Worm (Caenorhabditis elegans) whole organism, L1 larva: ENCODE data around the gene mcat-1.
A peak's percentile ranks its signal among the peaks of the same experiment; 100 is the strongest.

Source experiments
- C34B4.2 ChIP-seq: sonication (generic microtip); optimal IDR thresholded peaks from 2 replicates; lab custom pipeline; 2017; ENCODE audit warnings: mild to moderate bottlenecking, missing genetic modification characterization, missing compliant biosample characterization
- F16B12.6 ChIP-seq: fragments of 150-350 bp; optimal IDR thresholded peaks from 2 replicates; lab custom pipeline; 2014; ENCODE audit warnings: missing biosample characterization, missing genetic modification characterization
- Y116A8C.19 ChIP-seq: sonication (generic microtip); optimal IDR thresholded peaks from 2 replicates; lab custom pipeline; 2016; ENCODE audit warnings: missing compliant biosample characterization, missing genetic modification characterization, borderline replicate concordance
- alr-1 ChIP-seq: fragments of 200-800 bp; sonication (Bioruptor generic); optimal IDR thresholded peaks from 2 replicates; lab custom pipeline; 2018; ENCODE audit warnings: borderline replicate concordance, mild to moderate bottlenecking, missing genetic modification characterization, missing compliant biosample characterization
- aly-2 ChIP-seq: fragments of 150-350 bp; optimal IDR thresholded peaks from 2 replicates; lab custom pipeline; 2014; ENCODE audit warnings: missing biosample characterization, missing genetic modification characterization
- blmp-1 ChIP-seq: fragments of 150-350 bp; optimal IDR thresholded peaks from 2 replicates; lab custom pipeline; 2014; ENCODE audit warnings: missing biosample characterization, missing genetic modification characterization
- ceh-8 ChIP-seq: fragments of 200-800 bp; sonication (Bioruptor generic); optimal IDR thresholded peaks from 2 replicates; lab custom pipeline; 2018; ENCODE audit warnings: mild to moderate bottlenecking, missing genetic modification characterization, moderate library complexity, missing compliant biosample characterization
- ceh-82 ChIP-seq, 3 experiments: fragments of 150-350 bp in 1 of 3; sonication (generic microtip) in 2 of 3; optimal IDR thresholded peaks; 2 replicates each; lab custom pipeline; 2014 to 2017; ENCODE audit warnings: missing biosample characterization in 3 of 3, missing genetic modification characterization in 3 of 3
- ceh-90 ChIP-seq: sonication (generic microtip); optimal IDR thresholded peaks from 2 replicates; lab custom pipeline; 2016; ENCODE audit warnings: missing genetic modification characterization, missing compliant biosample characterization
- dsc-1 ChIP-seq: sonication (generic microtip); optimal IDR thresholded peaks from 2 replicates; lab custom pipeline; 2016; ENCODE audit warnings: mild to moderate bottlenecking, missing genetic modification characterization, missing compliant biosample characterization
- efl-1 ChIP-seq, 4 experiments: fragments of 150-350 bp; optimal IDR thresholded peaks in 3 of 4; peaks in 1 of 4; 1 replicate in 1 of 4; 2 replicates in 3 of 4; lab custom pipeline; 2014; ENCODE audit warnings: missing biosample characterization in 2 of 4, missing genetic modification characterization in 2 of 4, missing genetic modification reagents in 2 of 4
- efl-3 ChIP-seq: fragments of 200-800 bp; sonication (Bioruptor generic); optimal IDR thresholded peaks from 2 replicates; lab custom pipeline; 2018; ENCODE audit warnings: mild to moderate bottlenecking, missing genetic modification characterization, missing compliant biosample characterization
- egl-13 ChIP-seq: sonication (generic microtip); optimal IDR thresholded peaks from 2 replicates; lab custom pipeline; 2016; ENCODE audit warnings: missing genotype, missing genetic modification reagents, missing genetic modification characterization, missing compliant biosample characterization
- egl-27 ChIP-seq, 2 experiments: fragments of 150-350 bp in 1 of 2; sonication (generic microtip); optimal IDR thresholded peaks; 3 replicates each; lab custom pipeline; 2017 to 2018; ENCODE audit warnings: missing biosample characterization in 2 of 2, missing genetic modification characterization in 2 of 2, missing genetic modification reagents in 2 of 2
- elt-2 ChIP-seq: sonication (generic microtip); optimal IDR thresholded peaks from 2 replicates; lab custom pipeline; 2016; ENCODE audit warnings: missing genetic modification characterization, mild to moderate bottlenecking, inconsistent platforms, missing compliant biosample characterization, missing genetic modification reagents
- elt-3 ChIP-seq, 6 experiments: fragments of 150-350 bp in 1 of 6; sonication (generic microtip); optimal IDR thresholded peaks; 2 replicates each; lab custom pipeline; 2017 to 2018; ENCODE audit warnings: missing biosample characterization in 6 of 6, missing genetic modification characterization in 6 of 6, inconsistent platforms in 1 of 6
- ets-5 ChIP-seq: fragments of 200-800 bp; sonication (Bioruptor generic); IDR thresholded peaks from 2 replicates; pipeline ENCODE4 v1.3.6; 2022; ENCODE audit warnings: missing genetic modification characterization, missing compliant biosample characterization
- fos-1 ChIP-seq: fragments of 150-350 bp; optimal IDR thresholded peaks from 2 replicates; lab custom pipeline; 2014; ENCODE audit warnings: missing biosample characterization, missing genetic modification characterization
- hlh-17 ChIP-seq: fragments of 200-800 bp; sonication (Bioruptor generic); optimal IDR thresholded peaks from 2 replicates; lab custom pipeline; 2018; ENCODE audit warnings: missing genetic modification characterization, mild to moderate bottlenecking, missing compliant biosample characterization, moderate library complexity, borderline replicate concordance
- hlh-4 ChIP-seq: sonication (generic microtip); optimal IDR thresholded peaks from 2 replicates; lab custom pipeline; 2016; ENCODE audit warnings: mild to moderate bottlenecking, missing genetic modification characterization, missing compliant biosample characterization
- hpl-2 ChIP-seq: fragments of 150-350 bp; optimal IDR thresholded peaks from 2 replicates; lab custom pipeline; 2014; ENCODE audit warnings: missing biosample characterization, missing genetic modification reagents, missing genetic modification characterization
- irx-1 ChIP-seq: sonication (generic microtip); optimal IDR thresholded peaks from 2 replicates; lab custom pipeline; 2016; ENCODE audit warnings: missing genetic modification characterization, missing compliant biosample characterization
- isw-1 ChIP-seq: fragments of 200-800 bp; sonication (Bioruptor generic); IDR thresholded peaks from 2 replicates; pipeline ENCODE4 v1.3.6; 2022; ENCODE audit warnings: missing genetic modification characterization, missing compliant biosample characterization
- lin-14 ChIP-seq: fragments of 200-800 bp; sonication (Bioruptor generic); optimal IDR thresholded peaks from 2 replicates; lab custom pipeline; 2018; ENCODE audit warnings: mild to moderate bottlenecking, missing genetic modification characterization, moderate library complexity, missing compliant biosample characterization
- lin-15B ChIP-seq: fragments of 150-350 bp; sonication (generic microtip); optimal IDR thresholded peaks from 3 replicates; lab custom pipeline; 2014; ENCODE audit warnings: missing biosample characterization, missing genetic modification characterization
- lin-35 ChIP-seq, 2 experiments: fragments of 150-350 bp; optimal IDR thresholded peaks; 2 replicates each; lab custom pipeline; 2014; ENCODE audit warnings: missing biosample characterization in 2 of 2, missing genetic modification characterization in 2 of 2, missing genetic modification reagents in 2 of 2
- lin-39 ChIP-seq: fragments of 150-350 bp; optimal IDR thresholded peaks from 2 replicates; lab custom pipeline; 2014; ENCODE audit warnings: missing biosample characterization, missing genetic modification reagents, missing genetic modification characterization
- lsy-2 ChIP-seq, 2 experiments: fragments of 150-350 bp; optimal IDR thresholded peaks; 2 replicates each; lab custom pipeline; 2014; ENCODE audit warnings: missing biosample characterization in 2 of 2, missing genetic modification characterization in 2 of 2
- mep-1 ChIP-seq: fragments of 150-350 bp; optimal IDR thresholded peaks from 2 replicates; lab custom pipeline; 2014; ENCODE audit warnings: missing biosample characterization, missing genetic modification characterization
- nhr-19 ChIP-seq: fragments of 200-800 bp; sonication (Bioruptor generic); conservative IDR thresholded peaks from 2 replicates; pipeline ENCODE4 v1.3.6; 2022; ENCODE audit warnings: missing genetic modification characterization, missing compliant biosample characterization
- nhr-237 ChIP-seq: fragments of 150-350 bp; optimal IDR thresholded peaks from 2 replicates; lab custom pipeline; 2014; ENCODE audit warnings: missing biosample characterization, missing genetic modification characterization
- nhr-28 ChIP-seq: fragments of 150-350 bp; optimal IDR thresholded peaks from 2 replicates; lab custom pipeline; 2014; ENCODE audit warnings: missing biosample characterization, missing genetic modification characterization
- nhr-71 ChIP-seq: sonication (generic microtip); optimal IDR thresholded peaks from 2 replicates; lab custom pipeline; 2016; ENCODE audit warnings: mild to moderate bottlenecking, missing genetic modification characterization, moderate library complexity, missing compliant biosample characterization
- nhr-76 ChIP-seq: sonication (generic microtip); optimal IDR thresholded peaks from 2 replicates; lab custom pipeline; 2017; ENCODE audit warnings: missing biosample characterization, missing genetic modification characterization
- nhr-84 ChIP-seq: sonication (generic microtip); optimal IDR thresholded peaks from 2 replicates; lab custom pipeline; 2017; ENCODE audit warnings: missing biosample characterization, missing genetic modification characterization
- nhr-85 ChIP-seq: sonication (generic microtip); peaks from one replicate; lab custom pipeline; 2016; ENCODE audit warnings: missing genetic modification characterization, inconsistent platforms, missing compliant biosample characterization
- nhr-90 ChIP-seq: sonication (generic microtip); optimal IDR thresholded peaks from 2 replicates; lab custom pipeline; 2016; ENCODE audit warnings: mild to moderate bottlenecking, missing genetic modification characterization, missing compliant biosample characterization; ENCODE audit not compliant: poor library complexity
- pqm-1 ChIP-seq: sonication (generic microtip); optimal IDR thresholded peaks from 3 replicates; lab custom pipeline; 2017; ENCODE audit warnings: missing biosample characterization, missing genetic modification characterization
- rnt-1 ChIP-seq: sonication (generic microtip); optimal IDR thresholded peaks from 2 replicates; lab custom pipeline; 2016; ENCODE audit warnings: mild to moderate bottlenecking, missing genetic modification characterization, moderate library complexity, missing compliant biosample characterization
- skn-1 ChIP-seq: fragments of 150-350 bp; optimal IDR thresholded peaks from 2 replicates; lab custom pipeline; 2014; ENCODE audit warnings: missing biosample characterization, missing genetic modification characterization
- sptf-1 ChIP-seq: fragments of 150-350 bp; optimal IDR thresholded peaks from 2 replicates; lab custom pipeline; 2014; ENCODE audit warnings: missing biosample characterization, missing genetic modification characterization
- swsn-7 ChIP-seq: sonication (generic microtip); optimal IDR thresholded peaks from 2 replicates; lab custom pipeline; 2016; ENCODE audit warnings: missing genetic modification characterization, missing compliant biosample characterization
- tbx-2 ChIP-seq: sonication (generic microtip); optimal IDR thresholded peaks from 2 replicates; lab custom pipeline; 2016; ENCODE audit warnings: missing genetic modification characterization, missing compliant biosample characterization
- unc-130 ChIP-seq: fragments of 150-350 bp; optimal IDR thresholded peaks from 2 replicates; lab custom pipeline; 2017; ENCODE audit warnings: missing biosample characterization, missing genetic modification characterization, inconsistent platforms
- unc-86 ChIP-seq: sonication (generic microtip); optimal IDR thresholded peaks from 2 replicates; lab custom pipeline; 2016; ENCODE audit warnings: missing genetic modification characterization, missing compliant biosample characterization
- vab-15 ChIP-seq: sonication (generic microtip); optimal IDR thresholded peaks from 2 replicates; lab custom pipeline; 2017; ENCODE audit warnings: missing genotype, mild to moderate bottlenecking, missing genetic modification characterization, missing compliant biosample characterization
- zag-1 ChIP-seq: fragments of 150-350 bp; optimal IDR thresholded peaks from 2 replicates; lab custom pipeline; 2014; ENCODE audit warnings: missing biosample characterization, missing genetic modification characterization
- zip-4 ChIP-seq: fragments of 200-800 bp; sonication (Bioruptor generic); optimal IDR thresholded peaks from 2 replicates; lab custom pipeline; 2018; ENCODE audit warnings: mild to moderate bottlenecking, missing genetic modification characterization, moderate library complexity, missing compliant biosample characterization
- ztf-4 ChIP-seq: fragments of 150-350 bp; optimal IDR thresholded peaks from 2 replicates; lab custom pipeline; 2014; ENCODE audit warnings: missing biosample characterization, missing genetic modification characterization

Gene mcat-1

DNA sequence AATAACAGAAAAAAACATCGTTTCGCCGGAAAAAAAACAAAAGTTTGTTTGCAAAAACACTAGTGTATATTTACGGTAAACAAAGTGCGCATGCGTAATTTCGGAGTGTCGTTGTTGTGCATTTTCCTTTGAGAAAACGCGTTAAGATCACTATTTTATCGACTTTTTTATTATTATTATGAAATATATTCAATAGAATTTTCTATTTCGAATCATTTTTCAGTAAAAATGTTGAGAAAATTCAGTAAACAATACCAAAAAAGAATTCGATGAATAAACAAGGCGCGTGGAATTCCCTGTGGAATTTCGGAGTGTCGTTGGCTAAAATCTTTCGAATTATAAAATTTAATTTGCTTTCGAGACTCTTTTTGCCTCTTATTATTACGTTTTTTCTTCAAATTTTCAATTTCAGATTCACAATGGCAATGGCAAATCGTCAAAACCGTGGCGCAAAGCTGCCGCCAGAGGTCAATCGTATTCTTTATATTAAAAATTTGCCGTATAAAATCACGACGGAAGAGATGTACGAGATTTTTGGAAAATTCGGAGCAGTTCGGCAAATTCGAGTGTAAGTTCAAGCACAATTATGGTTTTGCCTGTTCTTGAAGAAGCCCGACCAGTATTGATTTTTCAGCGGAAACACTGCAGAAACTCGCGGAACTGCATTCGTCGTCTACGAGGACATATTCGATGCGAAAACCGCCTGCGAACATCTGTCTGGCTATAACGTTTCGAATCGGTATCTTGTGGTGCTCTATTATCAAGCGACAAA lies 6.9 kb upstream of the mcat-1 start, which contains the start of the genes luc-7L3 and sftb-6 (continued):
- peak; percentile 92 for TF ChIP-seq alr-1 (tag; lab: Kevin White, UChicago)
- TF ChIP-seq hpl-2 (GFP tag; lab: Kevin White, UChicago): no peak
- peak; percentile 55 for TF ChIP-seq egl-13
- peak; percentile 79 for TF ChIP-seq swsn-7 (tag; lab: Kevin White, UChicago)
- TF ChIP-seq ceh-8 (GFP tag; lab: Kevin White, UChicago): peak; percentile 38
- peak; percentile 9 for TF ChIP-seq elt-2 (tag; lab: Kevin White, UChicago)
- TF ChIP-seq zip-4: peak; percentile 55
- TF ChIP-seq F16B12.6 (tag; lab: Kevin White, UChicago): peak; percentile 28
- peak; percentile 61 for TF ChIP-seq dsc-1 (tag; lab: Kevin White, UChicago)
- no peak for TF ChIP-seq Y116A8C.19 (tag; lab: Kevin White, UChicago)
- peak; percentile 28 for TF ChIP-seq lin-15B (tag; lab: Kevin White, UChicago)
- no peak for TF ChIP-seq nhr-76 (tag; lab: Kevin White, UChicago)
- peak; percentile 22 for TF ChIP-seq blmp-1 (tag; lab: Kevin White, UChicago)
- TF ChIP-seq nhr-90 (tag; lab: Kevin White, UChicago): peak; percentile 75
- no peak for TF ChIP-seq elt-3 (tag; optimal IDR thresholded peaks at IDR 0.05; lab: Kevin White, UChicago)
- no peak for TF ChIP-seq hlh-17 (GFP tag; lab: Kevin White, UChicago)
- no peak for TF ChIP-seq vab-15 (tag; lab: Kevin White, UChicago)
- TF ChIP-seq ztf-4 (tag; lab: Kevin White, UChicago): no peak
- peak; percentile 44 for TF ChIP-seq ceh-90 (tag; lab: Kevin White, UChicago)
- no peak for TF ChIP-seq nhr-28 (tag; lab: Kevin White, UChicago)
- peak; percentile 84 for TF ChIP-seq nhr-71 (tag; lab: Kevin White, UChicago)
- TF ChIP-seq skn-1 (tag; lab: Kevin White, UChicago): peak; percentile 50
- no peak for TF ChIP-seq hlh-4
- TF ChIP-seq nhr-85 (tag; lab: Kevin White, UChicago): peak; percentile 86
- no peak for TF ChIP-seq nhr-84 (tag; lab: Kevin White, UChicago)
- TF ChIP-seq tbx-2 (tag; lab: Kevin White, UChicago): peak; percentile 75
- TF ChIP-seq lsy-2 (tag; optimal IDR thresholded peaks at IDR 0.05; lab: Kevin White, UChicago): peak; percentile 74 to 81
- TF ChIP-seq pqm-1 (tag; lab: Kevin White, UChicago): no peak
- TF ChIP-seq lin-35 (GFP tag; optimal IDR thresholded peaks at IDR 0.05; lab: Kevin White, UChicago): peak; percentile 58 to 62
- TF ChIP-seq aly-2 (tag; lab: Kevin White, UChicago): no peak
- TF ChIP-seq unc-86 (tag; lab: Kevin White, UChicago): peak; percentile 53
- no peak for TF ChIP-seq sptf-1 (tag; lab: Kevin White, UChicago)
- TF ChIP-seq lin-14 (GFP tag; lab: Kevin White, UChicago): no peak
- peak; percentile 55 for TF ChIP-seq mep-1 (tag; lab: Kevin White, UChicago)
- TF ChIP-seq egl-27 (tag; optimal IDR thresholded peaks at IDR 0.05; lab: Kevin White, UChicago): no peak
- TF ChIP-seq fos-1 (tag; lab: Kevin White, UChicago): no peak
- TF ChIP-seq irx-1: peak; percentile 73
- TF ChIP-seq nhr-19: peak; percentile 75

DNA sequence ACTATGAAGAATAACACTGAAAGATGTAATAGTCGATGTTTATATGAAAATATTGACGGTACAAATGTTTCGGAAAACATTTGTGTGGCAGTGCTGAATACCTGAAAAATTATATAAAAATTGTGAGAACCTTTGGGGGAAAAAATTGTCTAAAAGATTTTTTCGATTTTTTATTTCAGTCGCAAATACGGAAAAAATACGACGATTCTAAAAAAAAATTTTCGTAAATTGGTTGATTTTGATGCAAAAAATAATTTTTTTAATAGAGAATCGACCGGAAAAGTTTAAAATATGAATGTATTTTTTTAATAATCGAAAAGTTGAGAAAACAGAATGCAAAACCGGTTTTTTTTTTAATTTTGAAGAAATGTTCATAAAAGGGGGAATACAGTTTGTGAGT lies 3.9 kb upstream of the mcat-1 start, which contains the start of gene C50D2.7:
Gene C50D2.7 (minus strand): TSS at position 101 of the 400 bp plus-strand sequence.
- TF ChIP-seq rnt-1 (tag; lab: Kevin White, UChicago) (no peak), efl-1 (optimal IDR thresholded peaks at IDR 0.05; lab: Kevin White, UChicago) (no peak), efl-1 (GFP tag; optimal IDR thresholded peaks at IDR 0.05 in 1 of 2; lab: Kevin White, UChicago) (no peak), lin-39 (tag; lab: Kevin White, UChicago) (no peak), unc-130 (tag; lab: Kevin White, UChicago) (no peak), ceh-82 (tag; optimal IDR thresholded peaks at IDR 0.05; lab: Kevin White, UChicago) (no peak), zag-1 (tag; lab: Kevin White, UChicago) (no peak), ets-5 (no peak), nhr-84 (tag; lab: Kevin White, UChicago) (no peak), efl-3 (GFP tag; lab: Kevin White, UChicago) (no peak), pqm-1 (tag; lab: Kevin White, UChicago) (no peak), C34B4.2 (tag; lab: Kevin White, UChicago) (no peak), lin-35 (GFP tag; optimal IDR thresholded peaks at IDR 0.05; lab: Kevin White, UChicago) (no peak), ceh-8 (GFP tag; lab: Kevin White, UChicago) (no peak), nhr-90 (tag; lab: Kevin White, UChicago) (no peak), irx-1 (no peak), isw-1 (GFP tag; lab: Robert Waterston, UW) (no peak), nhr-237 (no peak)
